Fruit fly (Drosophila melanogaster): Measurements from ENCODE around the gene Spn28Da.

Gene Spn28Da

dm6 chr2L:7916368-7916767 lies 27.4 kb upstream of the Spn28Da start (continued):
- TF ChIP-seq gro (GFP tag; optimal IDR thresholded peaks at IDR 0.05) (no peak), sna (GFP tag; IDR thresholded peaks at IDR 0.05; ENCODE audit: partially characterized antibody) (no peak), CG3847 (GFP tag; IDR thresholded peaks at IDR 0.05) (peak; percentile 79), sd (tag; optimal IDR thresholded peaks at IDR 0.05) (peak; percentile 19), peb (GFP tag; IDR thresholded peaks at IDR 0.05) (peak; percentile 50; the same call in 1 of the 2 replicates), CG6654 (GFP tag; optimal IDR thresholded peaks at IDR 0.05) (no peak), CG1529 (GFP tag; optimal IDR thresholded peaks at IDR 0.05) (peak; percentile 41), p53 (GFP tag; optimal IDR thresholded peaks at IDR 0.05) (no peak), pzg (GFP tag; optimal IDR thresholded peaks at IDR 0.05) (no peak), CG13123 (GFP tag; optimal IDR thresholded peaks at IDR 0.05) (no peak), CG6175 (GFP tag; IDR thresholded peaks at IDR 0.05) (0 out of 3 replicates have a peak, but pooled peaks have one; percentile 12), CG11696 (GFP tag; IDR thresholded peaks at IDR 0.05) (peak; percentile 36; the same call in 1 of the 2 replicates), Usf (GFP tag; optimal IDR thresholded peaks at IDR 0.05) (no peak), CG3407 (GFP tag; optimal IDR thresholded peaks at IDR 0.05) (peak; percentile 53), CG18764 (GFP tag; optimal IDR thresholded peaks at IDR 0.05) (no peak), PHDP (tag; optimal IDR thresholded peaks at IDR 0.05) (peak; percentile 78), sug (tag; optimal IDR thresholded peaks at IDR 0.05) (no peak), sim (GFP tag; IDR thresholded peaks at IDR 0.05) (peak; percentile 46; the same call in 1 of the 2 replicates), da (GFP tag; optimal IDR thresholded peaks at IDR 0.05) (no peak), vnd (GFP tag; IDR thresholded peaks at IDR 0.05; ENCODE audit: partially characterized antibody) (no peak), ara (GFP tag; IDR thresholded peaks at IDR 0.05) (peak; percentile 52; the same call in 1 of the 2 replicates), CG10979 (tag; optimal IDR thresholded peaks at IDR 0.05) (peak; percentile 48), CG32772 (GFP tag; IDR thresholded peaks at IDR 0.05) (peak; percentile 21; the same call in 1 of the 2 replicates), CG15073 (GFP tag; optimal IDR thresholded peaks at IDR 0.05) (no peak), gsb-n (tag; optimal IDR thresholded peaks at IDR 0.05) (no peak), Kr (GFP tag; optimal IDR thresholded peaks at IDR 0.05) (no peak)

dm6 chr2L:7914948-7915549 lies 26.1 kb upstream of the Spn28Da start:
- TF ChIP-seq tgo (GFP tag; IDR thresholded peaks at IDR 0.05) (no peak), pum (GFP tag; optimal IDR thresholded peaks at IDR 0.05) (no peak), H2.0 (GFP tag; IDR thresholded peaks at IDR 0.05) (no peak), Spps (tag; optimal IDR thresholded peaks at IDR 0.05) (no peak), unpg (GFP tag; optimal IDR thresholded peaks at IDR 0.05) (no peak), ind (GFP tag; optimal IDR thresholded peaks at IDR 0.05) (no peak), prd (optimal IDR thresholded peaks at IDR 0.05) (no peak), prd (GFP tag; IDR thresholded peaks at IDR 0.05) (no peak), Ptx1 (GFP tag; IDR thresholded peaks at IDR 0.05) (0 out of 2 replicates have a peak, but pooled peaks have one; percentile 27), CG4360 (GFP tag; IDR thresholded peaks at IDR 0.05) (no peak), TFAM (GFP tag; optimal IDR thresholded peaks at IDR 0.05) (no peak), CG10654 (GFP tag; optimal IDR thresholded peaks at IDR 0.05) (no peak), CG32532 (GFP tag; IDR thresholded peaks at IDR 0.05) (no peak), Hr78 (GFP tag; optimal IDR thresholded peaks at IDR 0.05) (no peak), CG2199 (GFP tag; IDR thresholded peaks at IDR 0.05) (peak; percentile 66; the same call in 1 of the 3 replicates), sens (GFP tag) (peak; percentile 27), grau (tag; optimal IDR thresholded peaks at IDR 0.05) (peak; percentile 55), Hr51 (GFP tag; optimal IDR thresholded peaks at IDR 0.05) (peak in 1 of 2 experiments; percentile 2), CG8089 (GFP tag; optimal IDR thresholded peaks at IDR 0.05) (no peak), CG13123 (GFP tag; optimal IDR thresholded peaks at IDR 0.05) (no peak), danr (GFP tag; IDR thresholded peaks at IDR 0.05) (no peak), Nf-YA (GFP tag; IDR thresholded peaks at IDR 0.05) (no peak), en (GFP tag; optimal IDR thresholded peaks at IDR 0.05) (no peak), Dp (GFP tag; optimal IDR thresholded peaks at IDR 0.05) (no peak), Mad (GFP tag; optimal IDR thresholded peaks at IDR 0.05) (no peak), tap (tag; optimal IDR thresholded peaks at IDR 0.05) (no peak), CG11504 (tag; optimal IDR thresholded peaks at IDR 0.05) (peak; percentile 99)

All from whole organism, embryonic.